Worm (Caenorhabditis elegans) whole organism, L2 larva: Measurements from ENCODE around the gene rft-2.

Experiments used
- dmd-4 ChIP-seq: sonication (generic microtip); optimal IDR thresholded peaks from 2 replicates; lab custom pipeline; 2017; ENCODE audit warnings: missing biosample characterization, missing genetic modification characterization
- lin-13 ChIP-seq: fragments of 150-350 bp; optimal IDR thresholded peaks from 2 replicates; lab custom pipeline; 2014; ENCODE audit warnings: missing biosample characterization, missing genetic modification reagents, missing genetic modification characterization
- lsy-2 ChIP-seq, 2 experiments: fragments of 150-350 bp in 1 of 2; sonication (generic microtip) in 1 of 2; optimal IDR thresholded peaks; 2 replicates each; lab custom pipeline; 2014 to 2017; ENCODE audit warnings: missing biosample characterization in 2 of 2, missing genetic modification characterization in 2 of 2
- mdl-1 ChIP-seq, 2 experiments: fragments of 150-350 bp in 1 of 2; sonication (generic microtip) in 1 of 2; optimal IDR thresholded peaks; 2 replicates each; lab custom pipeline; 2017; ENCODE audit warnings: missing biosample characterization in 2 of 2, missing genetic modification characterization in 2 of 2
- nhr-237 ChIP-seq: fragments of 150-350 bp; optimal IDR thresholded peaks from 2 replicates; lab custom pipeline; 2014; ENCODE audit warnings: missing biosample characterization, missing genetic modification characterization
- nhr-77 ChIP-seq: fragments of 150-350 bp; optimal IDR thresholded peaks from 2 replicates; lab custom pipeline; 2014; ENCODE audit warnings: missing biosample characterization, missing genetic modification characterization
- sma-9 ChIP-seq, 2 experiments: fragments of 150-350 bp in 1 of 2; sonication (generic microtip) in 1 of 2; optimal IDR thresholded peaks; 2 replicates each; lab custom pipeline; 2014 to 2016; ENCODE audit warnings: missing genetic modification characterization in 2 of 2, mild to moderate bottlenecking in 1 of 2, missing biosample characterization in 1 of 2, missing compliant biosample characterization in 1 of 2, missing genetic modification reagents in 1 of 2, moderate library complexity in 1 of 2
- unc-39 ChIP-seq: fragments of 150-350 bp; optimal IDR thresholded peaks from 2 replicates; lab custom pipeline; 2014; ENCODE audit warnings: missing biosample characterization, missing genetic modification characterization
- ztf-11 ChIP-seq: sonication (generic microtip); optimal IDR thresholded peaks from 2 replicates; lab custom pipeline; 2017; ENCODE audit warnings: missing biosample characterization, missing genetic modification characterization

ce11 chrV:4489893-4490292, 39.5 kb upstream of the rft-2 start:
- TF ChIP-seq lsy-2 (tag; optimal IDR thresholded peaks at IDR 0.05; lab: Kevin White, UChicago): no peak
- TF ChIP-seq lin-13 (GFP tag; lab: Kevin White, UChicago): no peak
- no peak for TF ChIP-seq nhr-77 (tag; lab: Kevin White, UChicago)
- TF ChIP-seq ztf-11 (tag; lab: Kevin White, UChicago): no peak
- TF ChIP-seq nhr-237 (tag; lab: Kevin White, UChicago): no peak
- TF ChIP-seq sma-9 (GFP tag; optimal IDR thresholded peaks at IDR 0.05; lab: Kevin White, UChicago): no peak
- no peak for TF ChIP-seq sma-9 (tag; optimal IDR thresholded peaks at IDR 0.05; lab: Kevin White, UChicago)
- TF ChIP-seq unc-39: no peak
- no peak for TF ChIP-seq dmd-4
- TF ChIP-seq mdl-1 (tag; optimal IDR thresholded peaks at IDR 0.05; lab: Kevin White, UChicago): no peak
